Fruit fly (Drosophila melanogaster) whole organism, prepupa: ENCODE data around the gene DCX-EMAP.

Experiments
- CG10669 ChIP-seq: fragments of 200-800 bp; sonication (Bioruptor generic); optimal IDR thresholded peaks from 3 replicates; lab custom pipeline; 2018; ENCODE audit warnings: missing biosample characterization, mild to moderate bottlenecking, missing genetic modification characterization, moderate library complexity
- CG9139 ChIP-seq: fragments of 200-800 bp; sonication (Bioruptor generic); optimal IDR thresholded peaks from 3 replicates; lab custom pipeline; 2017; ENCODE audit warnings: missing biosample characterization, mild to moderate bottlenecking, missing genetic modification characterization
- Eip93F ChIP-seq: fragments of 200-800 bp; sonication (Bioruptor generic); optimal IDR thresholded peaks from 2 replicates; lab custom pipeline; 2016; ENCODE audit warnings: missing biosample characterization, mild to moderate bottlenecking, missing genetic modification characterization
- Gug ChIP-seq: fragments of 200-800 bp; sonication (Bioruptor generic); IDR thresholded peaks from 2 replicates; pipeline ENCODE4 v1.3.6; 2022; ENCODE audit warnings: missing biosample characterization, missing genetic modification characterization
- Hr39 ChIP-seq: fragments of 200-800 bp; sonication (Bioruptor generic); optimal IDR thresholded peaks from 2 replicates; lab custom pipeline; 2016; ENCODE audit warnings: missing biosample characterization, missing genetic modification characterization
- Smox ChIP-seq: fragments of 200-800 bp; sonication (Bioruptor generic); optimal IDR thresholded peaks from 3 replicates; lab custom pipeline; 2016; ENCODE audit warnings: missing biosample characterization, missing genetic modification characterization
- acj6 ChIP-seq: fragments of 200-800 bp; sonication (Bioruptor generic); optimal IDR thresholded peaks from 3 replicates; lab custom pipeline; 2016; ENCODE audit warnings: missing biosample characterization, missing genetic modification characterization
- cyc ChIP-seq: fragments of 200-800 bp; sonication (Bioruptor generic); optimal IDR thresholded peaks from 3 replicates; lab custom pipeline; 2016; ENCODE audit warnings: missing biosample characterization, missing genetic modification characterization
- eg ChIP-seq: fragments of 200-800 bp; sonication (Bioruptor generic); IDR thresholded peaks from 3 replicates; pipeline ENCODE4 v1.3.6; 2022; ENCODE audit warnings: missing biosample characterization, missing genetic modification characterization
- vri ChIP-seq: fragments of 200-800 bp; sonication (Bioruptor generic); optimal IDR thresholded peaks from 3 replicates; lab custom pipeline; 2016; ENCODE audit warnings: missing biosample characterization, mild to moderate bottlenecking, missing genetic modification characterization

DNA sequence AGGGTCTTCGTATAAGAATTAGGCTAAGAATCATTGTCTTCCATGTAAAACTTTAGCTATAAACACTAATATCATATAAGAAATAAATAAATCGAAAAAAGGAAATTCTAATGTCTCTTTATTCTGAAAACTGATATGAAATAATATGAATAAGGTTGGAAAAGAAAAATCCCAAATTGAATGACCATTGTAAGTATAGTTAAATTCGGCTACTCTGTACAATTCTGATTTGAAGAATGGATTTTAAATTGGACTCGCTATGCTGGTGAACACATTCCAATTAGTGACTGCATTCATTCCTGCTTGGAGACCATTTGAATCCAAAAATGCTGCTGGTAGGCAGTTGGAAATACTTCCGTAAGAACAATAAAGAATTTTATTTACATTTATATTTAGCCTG is 66.6 kb downstream of the DCX-EMAP start:
- TF ChIP-seq Hr39 (GFP tag; lab: Kevin White, UChicago) (no peak), eg (no peak), Eip93F (GFP tag; lab: Kevin White, UChicago) (no peak), acj6 (no peak), vri (no peak), Gug (GFP tag; lab: Robert Waterston, UW) (no peak), CG10669 (no peak), cyc (no peak), CG9139 (GFP tag; lab: Kevin White, UChicago) (no peak), Smox (GFP tag; lab: Kevin White, UChicago) (no peak)
